Fruit fly (Drosophila melanogaster) whole organism, wandering third instar larva: ENCODE data around the gene CG45413.
A peak's percentile ranks its signal among the peaks of the same experiment; 100 is the strongest.

Experiments
- Abd-B ChIP-seq: fragments of >200 bp; optimal IDR thresholded peaks from 2 replicates; lab custom pipeline; 2017; ENCODE audit warnings: missing biosample characterization, missing genetic modification characterization
- CG32264 ChIP-seq: fragments of 200-800 bp; sonication (Bioruptor generic); optimal IDR thresholded peaks from 2 replicates; lab custom pipeline; 2016; ENCODE audit warnings: missing biosample characterization, missing genetic modification characterization
- CG9705 ChIP-seq: fragments of 200-800 bp; sonication (Bioruptor generic); optimal IDR thresholded peaks from 2 replicates; lab custom pipeline; 2018; ENCODE audit warnings: missing biosample characterization, mild to moderate bottlenecking, missing genetic modification characterization
- CrebA ChIP-seq: fragments of 200-800 bp; sonication (Bioruptor generic); optimal IDR thresholded peaks from 2 replicates; lab custom pipeline; 2016; ENCODE audit warnings: missing biosample characterization, mild to moderate bottlenecking, missing genetic modification characterization, borderline replicate concordance
- Dfd ChIP-seq: fragments of >200 bp; optimal IDR thresholded peaks from 2 replicates; lab custom pipeline; 2017; ENCODE audit warnings: missing biosample characterization, missing genetic modification characterization
- Dif ChIP-seq: fragments of 200-275, 200-300 bp; sonication (Bioruptor generic); optimal IDR thresholded peaks from 2 replicates; lab custom pipeline; 2018; ENCODE audit warnings: missing biosample characterization, missing genetic modification characterization; ENCODE audit not compliant: partially characterized antibody
- GATAd ChIP-seq: sonication (Bioruptor generic); optimal IDR thresholded peaks from 2 replicates; lab custom pipeline; 2016; ENCODE audit warnings: missing biosample characterization, missing genetic modification characterization
- HLH106 ChIP-seq: fragments of 200-800 bp; optimal IDR thresholded peaks from 3 replicates; lab custom pipeline; 2019; ENCODE audit warnings: missing biosample characterization, mild to moderate bottlenecking, missing genetic modification characterization, moderate library complexity
- Hnf4 ChIP-seq: fragments of 200-800 bp; sonication (Bioruptor generic); optimal IDR thresholded peaks from 2 replicates; lab custom pipeline; 2016; ENCODE audit warnings: missing biosample characterization, mild to moderate bottlenecking, missing genetic modification characterization
- Hr78 ChIP-seq: fragments of >200 bp; optimal IDR thresholded peaks from 2 replicates; lab custom pipeline; 2017; ENCODE audit warnings: missing biosample characterization, missing genetic modification characterization
- Hr83 ChIP-seq: fragments of 200-300 bp; sonication (Bioruptor generic); optimal IDR thresholded peaks from 2 replicates; lab custom pipeline; 2016; ENCODE audit warnings: missing biosample characterization, mild to moderate bottlenecking, missing genetic modification characterization, moderate library complexity; ENCODE audit not compliant: poor library complexity, severe bottlenecking
- Jra ChIP-seq: sonication (Bioruptor generic); optimal IDR thresholded peaks from 2 replicates; lab custom pipeline; 2016; ENCODE audit warnings: missing biosample characterization, missing genetic modification characterization
- Myc ChIP-seq: fragments of >200 bp; optimal IDR thresholded peaks from 2 replicates; lab custom pipeline; 2017
- N ChIP-seq: fragments of >200 bp; optimal IDR thresholded peaks from 2 replicates; lab custom pipeline; 2018; ENCODE audit warnings: missing biosample characterization, missing external identifiers, missing genetic modification characterization
- OdsH ChIP-seq: fragments of 200-800 bp; sonication (Bioruptor generic); optimal IDR thresholded peaks from 2 replicates; lab custom pipeline; 2016; ENCODE audit warnings: missing biosample characterization, mild to moderate bottlenecking, missing genetic modification characterization
- Rel ChIP-seq, 2 experiments: fragments of 200-800 bp; sonication (Bioruptor generic) in 1 of 2; optimal IDR thresholded peaks; 2 replicates in 1 of 2; 3 replicates in 1 of 2; lab custom pipeline; 2016 to 2019; ENCODE audit warnings: mild to moderate bottlenecking in 2 of 2, missing biosample characterization in 2 of 2, missing genetic modification characterization in 2 of 2, moderate library complexity in 1 of 2
- Sp1 ChIP-seq: fragments of 200-800 bp; sonication (Bioruptor generic); optimal IDR thresholded peaks from 3 replicates; lab custom pipeline; 2019; ENCODE audit warnings: missing biosample characterization, mild to moderate bottlenecking, missing genetic modification characterization, moderate library complexity
- Vsx2 ChIP-seq: fragments of 200-300, 225-300 bp; sonication (Bioruptor generic); optimal IDR thresholded peaks from 2 replicates; lab custom pipeline; 2018; ENCODE audit warnings: missing biosample characterization, missing genetic modification characterization; ENCODE audit not compliant: partially characterized antibody
- br ChIP-seq: fragments of 200-800 bp; sonication (Bioruptor generic); optimal IDR thresholded peaks from 2 replicates; lab custom pipeline; 2016; ENCODE audit warnings: missing biosample characterization, missing genetic modification characterization
- dl ChIP-seq, 2 experiments: fragments of 175-275, 200-275 bp in 1 of 2; fragments of 200-275 bp in 1 of 2; sonication (Bioruptor generic); optimal IDR thresholded peaks; lab custom pipeline; 2018; ENCODE audit warnings: mild to moderate bottlenecking in 2 of 2, missing biosample characterization in 2 of 2, missing genetic modification characterization in 2 of 2, moderate library complexity in 2 of 2; ENCODE audit not compliant: partially characterized antibody in 2 of 2, insufficient read depth in 1 of 2
- dsf ChIP-seq: sonication (Bioruptor generic); optimal IDR thresholded peaks from 2 replicates; lab custom pipeline; 2016; ENCODE audit warnings: missing biosample characterization, missing genetic modification characterization, borderline replicate concordance
- ey ChIP-seq: fragments of 200-800 bp; sonication (Bioruptor generic); optimal IDR thresholded peaks from 2 replicates; lab custom pipeline; 2016; ENCODE audit warnings: missing biosample characterization, missing genetic modification characterization
- foxo ChIP-seq, 2 experiments: fragments of 200-800 bp; sonication (Bioruptor generic); optimal IDR thresholded peaks; 2 replicates in 1 of 2; 3 replicates in 1 of 2; lab custom pipeline; 2016 to 2017; ENCODE audit warnings: missing biosample characterization in 2 of 2, missing genetic modification characterization in 2 of 2
- fru ChIP-seq: fragments of 200-800 bp; sonication (Bioruptor generic); optimal IDR thresholded peaks from 3 replicates; lab custom pipeline; 2016; ENCODE audit warnings: missing biosample characterization, mild to moderate bottlenecking, missing genetic modification characterization
- h ChIP-seq: fragments of 200-800 bp; sonication (Bioruptor generic); optimal IDR thresholded peaks from 3 replicates; lab custom pipeline; 2016; ENCODE audit warnings: missing biosample characterization, mild to moderate bottlenecking, missing genetic modification characterization
- jim ChIP-seq: fragments of 175-275, 200-325 bp; sonication (Bioruptor generic); optimal IDR thresholded peaks from 2 replicates; lab custom pipeline; 2016; ENCODE audit warnings: missing biosample characterization, mild to moderate bottlenecking, missing genetic modification characterization
- lola ChIP-seq: fragments of >200 bp; optimal IDR thresholded peaks from 2 replicates; lab custom pipeline; 2017; ENCODE audit warnings: missing biosample characterization, missing genetic modification characterization
- pan ChIP-seq: fragments of >200 bp; optimal IDR thresholded peaks from 2 replicates; lab custom pipeline; 2017
- psq ChIP-seq: fragments of 200-800 bp; sonication (Bioruptor generic); optimal IDR thresholded peaks from 3 replicates; lab custom pipeline; 2017; ENCODE audit warnings: missing biosample characterization, mild to moderate bottlenecking, missing genetic modification characterization, moderate library complexity
- sage ChIP-seq: fragments of 200-800 bp; sonication (Bioruptor generic); optimal IDR thresholded peaks from 2 replicates; lab custom pipeline; 2016; ENCODE audit warnings: missing biosample characterization, mild to moderate bottlenecking, missing genetic modification characterization
- sv ChIP-seq: fragments of 200-800 bp; sonication (Bioruptor generic); optimal IDR thresholded peaks from 3 replicates; lab custom pipeline; 2016; ENCODE audit warnings: missing biosample characterization, missing genetic modification characterization
- tai ChIP-seq: sonication (Bioruptor generic); optimal IDR thresholded peaks from 2 replicates; lab custom pipeline; 2016; ENCODE audit warnings: missing biosample characterization, missing genetic modification characterization
- usp ChIP-seq: fragments of >200 bp; optimal IDR thresholded peaks from 2 replicates; lab custom pipeline; 2017; ENCODE audit warnings: missing biosample characterization, missing genetic modification characterization
- woc ChIP-seq: sonication (Bioruptor generic); optimal IDR thresholded peaks from 2 replicates; lab custom pipeline; 2016; ENCODE audit warnings: missing biosample characterization, mild to moderate bottlenecking, missing genetic modification characterization

Gene CG45413

dm6 chr3L:6913823-6914222, 17.9 kb downstream of the CG45413 start:
- no peak for TF ChIP-seq Dif
- no peak for TF ChIP-seq woc (GFP tag; lab: Kevin White, UChicago)
- TF ChIP-seq Sp1 (GFP tag; lab: Kevin White, UChicago): no peak
- no peak for TF ChIP-seq br (GFP tag; lab: Kevin White, UChicago)
- no peak for TF ChIP-seq HLH106 (tag; lab: Kevin White, UChicago)
- TF ChIP-seq Jra (GFP tag; lab: Kevin White, UChicago): no peak
- no peak for TF ChIP-seq Abd-B
- TF ChIP-seq Hr78 (GFP tag; lab: Kevin White, UChicago): no peak
- TF ChIP-seq, all 38 proteins: peak for 0

- no peak for TF ChIP-seq CG32264 (GFP tag; lab: Kevin White, UChicago)
- TF ChIP-seq sv (GFP tag; lab: Kevin White, UChicago): no peak
- no peak for TF ChIP-seq dl (GFP tag; optimal IDR thresholded peaks at IDR 0.05; lab: Kevin White, UChicago; ENCODE audit: insufficient read depth in 1 of 2, partially characterized antibody in 2 of 2)
- TF ChIP-seq ey: no peak
- TF ChIP-seq HLH106 (tag; lab: Kevin White, UChicago): no peak
- no peak for TF ChIP-seq GATAd (GFP tag; lab: Kevin White, UChicago)
- TF ChIP-seq Hr83 (GFP tag; lab: Kevin White, UChicago): no peak
- TF ChIP-seq sage (GFP tag; lab: Kevin White, UChicago): no peak
These were observed 20.5 kb downstream of the CG45413 start for dm6 chr3L:6911219-6911618.

- TF ChIP-seq Hnf4 (GFP tag; lab: Kevin White, UChicago) (no peak), N (GFP tag; lab: Kevin White, UChicago) (no peak), Rel (GFP tag; optimal IDR thresholded peaks at IDR 0.05; lab: Kevin White, UChicago) (no peak), Rel (tag; optimal IDR thresholded peaks at IDR 0.05; lab: Kevin White, UChicago) (no peak), CG9705 (GFP tag; lab: Kevin White, UChicago) (no peak), Sp1 (GFP tag; lab: Kevin White, UChicago) (no peak), lola (GFP tag; lab: Kevin White, UChicago) (no peak), pan (lab: Kevin White, UChicago) (no peak), tai (GFP tag; lab: Kevin White, UChicago) (no peak), OdsH (GFP tag; lab: Kevin White, UChicago) (no peak), foxo (GFP tag; optimal IDR thresholded peaks at IDR 0.05; lab: Kevin White, UChicago) (no peak), br (GFP tag; lab: Kevin White, UChicago) (no peak), Dif (no peak), Jra (GFP tag; lab: Kevin White, UChicago) (no peak), CG32264 (GFP tag; lab: Kevin White, UChicago) (no peak), usp (GFP tag; lab: Kevin White, UChicago) (no peak), sv (GFP tag; lab: Kevin White, UChicago) (no peak), woc (GFP tag; lab: Kevin White, UChicago) (no peak)
- TF ChIP-seq, all 38 proteins: peak for 0
These were observed 25.0 kb downstream of the CG45413 start for dm6 chr3L:6906758-6907157.

dm6 chr3L:6903985-6904384, 27.8 kb downstream of the CG45413 start:
- TF ChIP-seq h (peak; percentile 19), Dif (peak; percentile 87), Hr83 (GFP tag; lab: Kevin White, UChicago) (peak; percentile 12), dl (GFP tag; optimal IDR thresholded peaks at IDR 0.05; lab: Kevin White, UChicago; ENCODE audit: insufficient read depth in 1 of 2, partially characterized antibody in 2 of 2) (peak in 1 of 2 experiments; percentile 80), sv (GFP tag; lab: Kevin White, UChicago) (peak; percentile 3), CrebA (GFP tag; lab: Kevin White, UChicago) (no peak), Vsx2 (GFP tag; lab: Kevin White, UChicago) (peak; percentile 76), OdsH (GFP tag; lab: Kevin White, UChicago) (peak; percentile 14), HLH106 (tag; lab: Kevin White, UChicago) (peak; percentile 1), jim (GFP tag; lab: Kevin White, UChicago) (no peak)

dm6 chr3L:6899286-6899685, 32.5 kb downstream of the CG45413 start:
- TF ChIP-seq dl (GFP tag; optimal IDR thresholded peaks at IDR 0.05; lab: Kevin White, UChicago; ENCODE audit: insufficient read depth in 1 of 2, partially characterized antibody in 2 of 2): no peak
- TF ChIP-seq Rel (GFP tag; optimal IDR thresholded peaks at IDR 0.05; lab: Kevin White, UChicago): no peak
- no peak for TF ChIP-seq Rel (tag; optimal IDR thresholded peaks at IDR 0.05; lab: Kevin White, UChicago)
- no peak for TF ChIP-seq fru (GFP tag; lab: Kevin White, UChicago)
- TF ChIP-seq psq (GFP tag; lab: Kevin White, UChicago): no peak
- TF ChIP-seq OdsH (GFP tag; lab: Kevin White, UChicago): no peak
- TF ChIP-seq Jra (GFP tag; lab: Kevin White, UChicago): no peak
- TF ChIP-seq Myc (lab: Kevin White, UChicago): no peak
- no peak for TF ChIP-seq dsf (GFP tag; lab: Kevin White, UChicago)
- TF ChIP-seq br (GFP tag; lab: Kevin White, UChicago): no peak
- no peak for TF ChIP-seq CrebA (GFP tag; lab: Kevin White, UChicago)
- TF ChIP-seq Vsx2 (GFP tag; lab: Kevin White, UChicago): no peak
- no peak for TF ChIP-seq sage (GFP tag; lab: Kevin White, UChicago)
- TF ChIP-seq woc (GFP tag; lab: Kevin White, UChicago): no peak
- no peak for TF ChIP-seq Hnf4 (GFP tag; lab: Kevin White, UChicago)
- TF ChIP-seq Dfd: no peak
- no peak for TF ChIP-seq usp (GFP tag; lab: Kevin White, UChicago)
